Worm (Caenorhabditis elegans) whole organism, late embryonic: ENCODE measurements around the gene adt-2.
A peak's percentile ranks its signal among the peaks of the same experiment; 100 is the strongest.

ENCODE experiments used
- C08G9.2 ChIP-seq: sonication (generic microtip); optimal IDR thresholded peaks from 2 replicates; lab custom pipeline; 2016; ENCODE audit warnings: mild to moderate bottlenecking, missing genetic modification characterization, moderate library complexity, missing compliant biosample characterization
- C38D4.7 ChIP-seq: fragments of 200-800 bp; sonication (Bioruptor generic); optimal IDR thresholded peaks from 2 replicates; lab custom pipeline; 2018; ENCODE audit warnings: mild to moderate bottlenecking, missing genetic modification characterization, moderate library complexity, missing compliant biosample characterization
- F13H6.1 ChIP-seq: sonication (generic microtip); optimal IDR thresholded peaks from 2 replicates; lab custom pipeline; 2016; ENCODE audit warnings: missing genetic modification characterization, missing compliant biosample characterization
- K02D7.2 ChIP-seq: sonication (generic microtip); optimal IDR thresholded peaks from 2 replicates; lab custom pipeline; 2017; ENCODE audit warnings: mild to moderate bottlenecking, missing genetic modification characterization, missing compliant biosample characterization
- K09A11.1 ChIP-seq: sonication (generic microtip); optimal IDR thresholded peaks from 2 replicates; lab custom pipeline; 2017; ENCODE audit warnings: antibody characterized with exemption, mild to moderate bottlenecking, missing genetic modification characterization, missing compliant biosample characterization; ENCODE audit not compliant: insufficient read depth
- ceh-14 ChIP-seq: sonication (generic microtip); optimal IDR thresholded peaks from 2 replicates; lab custom pipeline; 2016; ENCODE audit warnings: missing genotype, missing genetic modification characterization, missing compliant biosample characterization
- ceh-18 ChIP-seq: sonication (generic microtip); optimal IDR thresholded peaks from 2 replicates; lab custom pipeline; 2016; ENCODE audit warnings: missing genetic modification characterization, missing compliant biosample characterization
- ceh-19 ChIP-seq: fragments of 200-800 bp; sonication (Bioruptor generic); optimal IDR thresholded peaks from 2 replicates; lab custom pipeline; 2018; ENCODE audit warnings: mild to moderate bottlenecking, missing genetic modification characterization, missing compliant biosample characterization
- ceh-2 ChIP-seq: sonication (generic microtip); optimal IDR thresholded peaks from 2 replicates; lab custom pipeline; 2016; ENCODE audit warnings: missing genotype, missing genetic modification characterization, missing compliant biosample characterization
- ceh-22 ChIP-seq: sonication (generic microtip); optimal IDR thresholded peaks from 2 replicates; lab custom pipeline; 2017; ENCODE audit warnings: missing biosample characterization, missing genetic modification characterization
- ceh-24 ChIP-seq: sonication (generic microtip); optimal IDR thresholded peaks from 2 replicates; lab custom pipeline; 2016; ENCODE audit warnings: mild to moderate bottlenecking, missing genetic modification characterization, missing compliant biosample characterization
- ceh-31 ChIP-seq: sonication (generic microtip); optimal IDR thresholded peaks from 2 replicates; lab custom pipeline; 2016; ENCODE audit warnings: missing genetic modification characterization, missing compliant biosample characterization
- ceh-34 ChIP-seq: sonication (generic microtip); optimal IDR thresholded peaks from 2 replicates; lab custom pipeline; 2016; ENCODE audit warnings: mild to moderate bottlenecking, missing genetic modification characterization, missing compliant biosample characterization
- ceh-45 ChIP-seq: fragments of 200-800 bp; sonication (Bioruptor generic); IDR thresholded peaks from 2 replicates; pipeline ENCODE4 v1.3.6; 2022; ENCODE audit warnings: missing genetic modification reagents, missing genetic modification characterization, missing compliant biosample characterization
- ceh-48 ChIP-seq: sonication (generic microtip); optimal IDR thresholded peaks from 2 replicates; lab custom pipeline; 2016; ENCODE audit warnings: missing genetic modification characterization, inconsistent platforms, missing compliant biosample characterization
- ceh-9 ChIP-seq: sonication (generic microtip); optimal IDR thresholded peaks from 2 replicates; lab custom pipeline; 2016; ENCODE audit warnings: mild to moderate bottlenecking, missing genetic modification characterization, inconsistent platforms, missing compliant biosample characterization
- che-1 ChIP-seq: sonication (generic microtip); optimal IDR thresholded peaks from 2 replicates; lab custom pipeline; 2016; ENCODE audit warnings: mild to moderate bottlenecking, missing genetic modification characterization, missing compliant biosample characterization
- elt-2 ChIP-seq: sonication (generic microtip); optimal IDR thresholded peaks from 2 replicates; lab custom pipeline; 2016; ENCODE audit warnings: missing genetic modification reagents, missing genetic modification characterization, missing compliant biosample characterization
- elt-4 ChIP-seq: sonication (generic microtip); optimal IDR thresholded peaks from 2 replicates; lab custom pipeline; 2016; ENCODE audit warnings: missing genetic modification characterization, missing compliant biosample characterization
- ets-4 ChIP-seq: sonication (generic microtip); optimal IDR thresholded peaks from 2 replicates; lab custom pipeline; 2016; ENCODE audit warnings: missing genetic modification characterization, missing compliant biosample characterization
- eyg-1 ChIP-seq: sonication (generic microtip); optimal IDR thresholded peaks from 2 replicates; lab custom pipeline; 2016; ENCODE audit warnings: missing genotype, missing genetic modification characterization, missing compliant biosample characterization
- fax-1 ChIP-seq: sonication (generic microtip); optimal IDR thresholded peaks from 2 replicates; lab custom pipeline; 2016; ENCODE audit warnings: missing genotype, missing genetic modification characterization, missing compliant biosample characterization
- fkh-10 ChIP-seq: fragments of 150-350 bp; optimal IDR thresholded peaks from 2 replicates; lab custom pipeline; 2014; ENCODE audit warnings: missing biosample characterization, missing genetic modification reagents, missing genetic modification characterization
- fkh-6 ChIP-seq: sonication (generic microtip); optimal IDR thresholded peaks from 2 replicates; lab custom pipeline; 2016; ENCODE audit warnings: missing genetic modification characterization, missing compliant biosample characterization
- hlh-13 ChIP-seq: fragments of 200-800 bp; sonication (Bioruptor generic); optimal IDR thresholded peaks from 2 replicates; lab custom pipeline; 2018; ENCODE audit warnings: mild to moderate bottlenecking, missing genetic modification characterization, missing compliant biosample characterization
- hlh-15 ChIP-seq: sonication (generic microtip); optimal IDR thresholded peaks from 2 replicates; lab custom pipeline; 2016; ENCODE audit warnings: missing genetic modification characterization, missing compliant biosample characterization
- hlh-30 ChIP-seq: sonication (generic microtip); optimal IDR thresholded peaks from 2 replicates; lab custom pipeline; 2017; ENCODE audit warnings: antibody characterized with exemption, missing genetic modification characterization, missing compliant biosample characterization; ENCODE audit not compliant: insufficient read depth
- hlh-6 ChIP-seq: sonication (generic microtip); optimal IDR thresholded peaks from 2 replicates; lab custom pipeline; 2016; ENCODE audit warnings: missing genotype, missing genetic modification characterization, missing compliant biosample characterization
- hlh-8 ChIP-seq: sonication (generic microtip); optimal IDR thresholded peaks from 2 replicates; lab custom pipeline; 2016; ENCODE audit warnings: missing genotype, missing genetic modification characterization, missing compliant biosample characterization
- lin-11 ChIP-seq: fragments of 200-800 bp; sonication (Bioruptor generic); optimal IDR thresholded peaks from 2 replicates; lab custom pipeline; 2018; ENCODE audit warnings: mild to moderate bottlenecking, missing genetic modification characterization, missing compliant biosample characterization
- pag-3 ChIP-seq: sonication (generic microtip); optimal IDR thresholded peaks from 2 replicates; lab custom pipeline; 2016; ENCODE audit warnings: missing compliant biosample characterization, missing genetic modification characterization, borderline replicate concordance
- pat-9 ChIP-seq: fragments of 200-800 bp; sonication (Bioruptor generic); optimal IDR thresholded peaks from 2 replicates; lab custom pipeline; 2018; ENCODE audit warnings: mild to moderate bottlenecking, missing genetic modification characterization, moderate library complexity, missing compliant biosample characterization
- pqm-1 ChIP-seq: sonication (generic microtip); optimal IDR thresholded peaks from 2 replicates; lab custom pipeline; 2016; ENCODE audit warnings: missing genetic modification characterization, missing compliant biosample characterization
- pros-1 ChIP-seq: fragments of 150-350 bp; optimal IDR thresholded peaks from 2 replicates; lab custom pipeline; 2014; ENCODE audit warnings: missing biosample characterization, missing genetic modification reagents, missing genetic modification characterization
- ref-2 ChIP-seq: sonication (generic microtip); optimal IDR thresholded peaks from 2 replicates; lab custom pipeline; 2016; ENCODE audit warnings: missing genetic modification characterization, missing compliant biosample characterization
- rnt-1 ChIP-seq: sonication (generic microtip); optimal IDR thresholded peaks from 2 replicates; lab custom pipeline; 2016; ENCODE audit warnings: missing genetic modification characterization, missing compliant biosample characterization
- sox-2 ChIP-seq: fragments of 200-800 bp; sonication (Bioruptor generic); IDR thresholded peaks from 2 replicates; pipeline ENCODE4 v1.3.6; 2022; ENCODE audit warnings: missing genetic modification reagents, missing genetic modification characterization, missing compliant biosample characterization
- syd-9 ChIP-seq: sonication (generic microtip); optimal IDR thresholded peaks from 2 replicates; lab custom pipeline; 2016; ENCODE audit warnings: mild to moderate bottlenecking, missing genetic modification characterization, moderate library complexity, missing compliant biosample characterization
- tbx-7 ChIP-seq: sonication (generic microtip); optimal IDR thresholded peaks from 2 replicates; lab custom pipeline; 2016; ENCODE audit warnings: missing genotype, missing genetic modification characterization, missing compliant biosample characterization
- ttx-3 ChIP-seq: sonication (generic microtip); optimal IDR thresholded peaks from 2 replicates; lab custom pipeline; 2016; ENCODE audit warnings: missing genetic modification reagents, missing genetic modification characterization, missing compliant biosample characterization
- unc-42 ChIP-seq: sonication (generic microtip); optimal IDR thresholded peaks from 2 replicates; lab custom pipeline; 2016; ENCODE audit warnings: missing genotype, missing genetic modification characterization, missing compliant biosample characterization
- zip-5 ChIP-seq: sonication (generic microtip); optimal IDR thresholded peaks from 2 replicates; lab custom pipeline; 2016; ENCODE audit warnings: missing genetic modification characterization, missing compliant biosample characterization
- ztf-16 ChIP-seq: sonication (generic microtip); optimal IDR thresholded peaks from 2 replicates; lab custom pipeline; 2017; ENCODE audit warnings: missing genetic modification characterization, missing compliant biosample characterization

adt-2 gene

ce11 chrX:7569685-7570518 lies 16.1 kb upstream of the adt-2 start, which contains the start of gene apy-1 (continued):
- TF ChIP-seq hlh-8 (tag; lab: Kevin White, UChicago): peak; percentile 15
- TF ChIP-seq fkh-6 (tag; lab: Kevin White, UChicago): peak; percentile 23
- no peak for TF ChIP-seq che-1
- no peak for TF ChIP-seq ttx-3 (tag; lab: Kevin White, UChicago)
- peak; percentile 31 for TF ChIP-seq C08G9.2 (tag; lab: Kevin White, UChicago)
- peak; percentile 41 for TF ChIP-seq ets-4
- TF ChIP-seq fax-1 (tag; lab: Kevin White, UChicago): peak; percentile 28
- TF ChIP-seq ceh-48: no peak
- TF ChIP-seq sox-2 (GFP tag; lab: Robert Waterston, UW): no peak
- TF ChIP-seq elt-2 (tag; lab: Kevin White, UChicago): peak; percentile 79
- no peak for TF ChIP-seq eyg-1 (tag; lab: Kevin White, UChicago)
- no peak for TF ChIP-seq hlh-13
- peak; percentile 34 for TF ChIP-seq ref-2 (tag; lab: Kevin White, UChicago)
- no peak for TF ChIP-seq rnt-1 (tag; lab: Kevin White, UChicago)
- TF ChIP-seq ceh-18 (tag; lab: Kevin White, UChicago): no peak
- TF ChIP-seq ceh-14 (tag; lab: Kevin White, UChicago): no peak
- TF ChIP-seq C38D4.7 (GFP tag; lab: Kevin White, UChicago): no peak
- no peak for TF ChIP-seq hlh-30 (tag; lab: Kevin White, UChicago)
- no peak for TF ChIP-seq pros-1 (tag; lab: Kevin White, UChicago)
- TF ChIP-seq syd-9 (tag; lab: Kevin White, UChicago): no peak
- TF ChIP-seq pat-9 (tag; lab: Kevin White, UChicago): no peak
- no peak for TF ChIP-seq F13H6.1
- peak; percentile 73 for TF ChIP-seq ceh-2 (tag; lab: Kevin White, UChicago)
- peak; percentile 76 for TF ChIP-seq unc-42 (tag; lab: Kevin White, UChicago)
- TF ChIP-seq ceh-24 (tag; lab: Kevin White, UChicago): no peak
- TF ChIP-seq ceh-22 (tag; lab: Kevin White, UChicago): no peak
- no peak for TF ChIP-seq fkh-10 (GFP tag; lab: Kevin White, UChicago)
- TF ChIP-seq, all 69 proteins: peak for 13

- TF ChIP-seq zip-5 (tag; lab: Kevin White, UChicago) (no peak), eyg-1 (tag; lab: Kevin White, UChicago) (no peak), pqm-1 (tag; lab: Kevin White, UChicago) (no peak), K09A11.1 (tag; lab: Kevin White, UChicago) (no peak), elt-4 (tag; lab: Kevin White, UChicago) (no peak), hlh-13 (no peak), ceh-48 (no peak), K02D7.2 (no peak), hlh-15 (tag; lab: Kevin White, UChicago) (no peak), sox-2 (GFP tag; lab: Robert Waterston, UW) (no peak), ceh-24 (tag; lab: Kevin White, UChicago) (no peak), ceh-14 (tag; lab: Kevin White, UChicago) (no peak), hlh-30 (tag; lab: Kevin White, UChicago) (no peak), tbx-7 (tag; lab: Kevin White, UChicago) (no peak)
- TF ChIP-seq, all 69 proteins: peak for 0
Observed at ce11 chrX:7572057-7572456, 14.0 kb upstream of the adt-2 start, which contains the start of gene pcyt-1. Gene pcyt-1 (plus strand): TSS chrX:7572357.

ce11 chrX:7573172-7573571 lies 12.8 kb upstream of the adt-2 start:
- TF ChIP-seq ceh-9 (tag; lab: Kevin White, UChicago): no peak
- TF ChIP-seq F13H6.1: no peak
- TF ChIP-seq ceh-34: no peak
- TF ChIP-seq fkh-6 (tag; lab: Kevin White, UChicago): no peak
- TF ChIP-seq pqm-1 (tag; lab: Kevin White, UChicago): no peak
- TF ChIP-seq ceh-48: no peak
- no peak for TF ChIP-seq ceh-31 (tag; lab: Kevin White, UChicago)
- no peak for TF ChIP-seq hlh-6 (tag; lab: Kevin White, UChicago)
- TF ChIP-seq lin-11 (tag; lab: Kevin White, UChicago): no peak
- TF ChIP-seq ets-4: no peak
- TF ChIP-seq ztf-16 (tag; lab: Kevin White, UChicago): no peak
- TF ChIP-seq ceh-45 (GFP tag; lab: Robert Waterston, UW): no peak
- no peak for TF ChIP-seq pag-3 (tag; lab: Kevin White, UChicago)
- no peak for TF ChIP-seq hlh-8 (tag; lab: Kevin White, UChicago)
- no peak for TF ChIP-seq ceh-19
